Fruit fly (Drosophila melanogaster) whole organism, embryonic: Measurements from ENCODE around the gene CG13063.

Experiments
- CG10565 ChIP-seq: fragments of 200-800 bp; sonication (Bioruptor generic); optimal IDR thresholded peaks from 3 replicates; lab custom pipeline; 2016; ENCODE audit warnings: missing biosample characterization, mild to moderate bottlenecking, missing genetic modification characterization
- CG17912 ChIP-seq: fragments of 200-800 bp; sonication (Bioruptor generic); optimal IDR thresholded peaks from 2 replicates; lab custom pipeline; 2018; ENCODE audit warnings: missing biosample characterization, mild to moderate bottlenecking, missing genetic modification characterization
- CG30403 ChIP-seq: fragments of 200-800 bp; sonication (Bioruptor generic); optimal IDR thresholded peaks from 3 replicates; lab custom pipeline; 2016; ENCODE audit warnings: missing biosample characterization, missing genetic modification characterization
- CG42726 ChIP-seq: fragments of 200-800 bp; sonication (Bioruptor generic); IDR thresholded peaks from 2 replicates; pipeline ENCODE4 v1.3.6; 2022; ENCODE audit warnings: missing biosample characterization, missing genetic modification characterization; ENCODE audit not compliant: partially characterized antibody
- CG8478 ChIP-seq: fragments of >200 bp; optimal IDR thresholded peaks from 2 replicates; lab custom pipeline; 2018
- CG9876 ChIP-seq: fragments of 200-800 bp; sonication (Bioruptor generic); optimal IDR thresholded peaks from 2 replicates; lab custom pipeline; 2016; ENCODE audit warnings: missing biosample characterization, missing genetic modification characterization
- Chrac-16 ChIP-seq: fragments of 200-800 bp; sonication (Bioruptor generic); optimal IDR thresholded peaks from 3 replicates; lab custom pipeline; 2016; ENCODE audit warnings: missing biosample characterization, missing genetic modification characterization
- Ets97D ChIP-seq: fragments of 200-800 bp; sonication (Bioruptor generic); optimal IDR thresholded peaks from 3 replicates; lab custom pipeline; 2016; ENCODE audit warnings: missing biosample characterization, missing genetic modification characterization
- GATAe ChIP-seq: fragments of 200-800 bp; sonication (Bioruptor generic); conservative IDR thresholded peaks from 2 replicates; pipeline ENCODE4 v1.3.6; 2022; ENCODE audit warnings: missing biosample characterization, missing genetic modification characterization
- Sry-δ ChIP-seq: fragments of 200-800 bp; sonication (Bioruptor generic); optimal IDR thresholded peaks from 2 replicates; lab custom pipeline; 2016; ENCODE audit warnings: missing biosample characterization, missing genetic modification characterization
- TFAM ChIP-seq: fragments of 200-800 bp; sonication (Bioruptor generic); optimal IDR thresholded peaks from 2 replicates; lab custom pipeline; 2017; ENCODE audit warnings: missing biosample characterization, missing genetic modification characterization, inconsistent platforms
- dimm ChIP-seq: fragments of 200-800 bp; sonication (Bioruptor generic); IDR thresholded peaks from 2 replicates; pipeline ENCODE4 v1.3.6; 2022; ENCODE audit warnings: missing biosample characterization, missing genetic modification characterization
- h ChIP-seq: fragments of >200 bp; optimal IDR thresholded peaks from 2 replicates; lab custom pipeline; 2017
- phol ChIP-seq: fragments of 200-800 bp; sonication (Bioruptor generic); optimal IDR thresholded peaks from 3 replicates; lab custom pipeline; 2018; ENCODE audit warnings: missing biosample characterization, mild to moderate bottlenecking, missing genetic modification characterization, moderate library complexity

dm6 chr3L:16257118-16257627 lies 49.2 kb upstream of the CG13063 start, which contains the start of gene CG13054:
- TF ChIP-seq CG9876 (no peak), CG17912 (GFP tag; lab: Kevin White, UChicago) (no peak), h (lab: Kevin White, UChicago) (no peak), CG8478 (no peak), CG30403 (no peak), phol (tag; lab: Kevin White, UChicago) (no peak), dimm (no peak), Ets97D (GFP tag; lab: Kevin White, UChicago) (no peak), Sry-δ (GFP tag; lab: Kevin White, UChicago) (no peak), GATAe (GFP tag; lab: Robert Waterston, UW) (no peak), Chrac-16 (no peak), TFAM (no peak), CG10565 (GFP tag; lab: Kevin White, UChicago) (no peak), CG42726 (GFP tag; lab: Robert Waterston, UW) (no peak)
